Fruit fly (Drosophila melanogaster) Kc167 (cell line): ENCODE results near the gene CG42556.

ENCODE experiments used
- Myc ChIP-seq: fragments of >200 bp; optimal IDR thresholded peaks from 2 replicates; lab custom pipeline; 2017; ENCODE audit warnings: missing external identifiers
- Sin3A ChIP-seq: fragments of >200 bp; optimal IDR thresholded peaks from 2 replicates; lab custom pipeline; 2018; ENCODE audit warnings: missing external identifiers
- h ChIP-seq: fragments of >200 bp; optimal IDR thresholded peaks from 3 replicates; lab custom pipeline; 2018; ENCODE audit warnings: missing external identifiers
- insv ChIP-seq: fragments of >200 bp; optimal IDR thresholded peaks from 3 replicates; lab custom pipeline; 2018; ENCODE audit warnings: missing external identifiers
- psq ChIP-seq: fragments of >200 bp; optimal IDR thresholded peaks from 2 replicates; lab custom pipeline; 2017; ENCODE audit warnings: missing external identifiers
- ttk ChIP-seq: sonication (Bioruptor generic); optimal IDR thresholded peaks from 2 replicates; lab custom pipeline; 2017; ENCODE audit warnings: missing external identifiers

The CG42556 gene

DNA sequence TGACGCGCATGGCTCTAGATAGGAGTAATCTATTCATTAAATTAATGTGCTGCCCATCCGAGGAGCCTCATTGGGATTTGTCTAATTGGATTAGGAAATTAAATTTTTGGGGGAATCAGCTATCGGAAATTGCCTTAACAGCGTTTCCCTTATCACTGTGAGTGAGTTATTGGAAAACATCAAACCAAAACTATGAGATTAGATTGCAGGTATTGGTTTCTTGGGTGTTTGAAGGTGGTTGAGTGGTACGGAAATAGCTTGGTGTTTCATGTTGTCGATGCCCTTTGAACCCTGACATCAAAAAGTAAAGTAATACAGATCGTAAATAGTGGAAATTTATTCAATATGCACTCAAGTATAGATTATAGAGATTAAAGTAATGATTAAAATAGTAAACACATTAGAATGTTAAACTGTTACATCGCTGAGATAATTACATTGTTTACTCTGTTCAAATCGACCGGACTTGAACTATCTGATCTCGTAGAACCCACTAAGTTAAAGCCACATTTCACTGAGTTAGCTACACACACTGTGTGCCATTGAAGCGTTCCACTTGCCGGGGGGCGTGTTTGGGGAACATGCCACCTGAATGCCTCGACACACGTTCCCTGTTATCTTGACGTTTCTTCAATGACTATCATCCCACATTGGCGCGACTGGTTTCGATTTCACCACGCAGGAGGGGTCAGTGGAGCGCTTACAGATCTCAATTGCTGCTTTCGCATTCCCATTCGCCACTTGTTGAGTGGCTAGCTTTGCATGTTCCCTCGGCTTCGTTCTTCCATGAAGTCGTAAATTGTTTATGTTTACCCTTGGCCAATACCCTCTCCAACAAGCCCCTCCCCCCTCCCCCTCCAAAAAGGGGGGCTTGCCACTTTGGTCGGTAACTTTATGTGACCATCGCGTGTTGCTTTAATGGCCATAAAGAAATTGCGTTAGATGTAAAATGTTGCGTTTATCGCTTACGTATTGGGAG, 6.5 kb upstream of the CG42556 start:
- TF ChIP-seq ttk (lab: Kevin White, UChicago) (no peak), insv (no peak), h (lab: Kevin White, UChicago) (no peak), Myc (lab: Kevin White, UChicago) (no peak), Sin3A (no peak), psq (no peak)

DNA sequence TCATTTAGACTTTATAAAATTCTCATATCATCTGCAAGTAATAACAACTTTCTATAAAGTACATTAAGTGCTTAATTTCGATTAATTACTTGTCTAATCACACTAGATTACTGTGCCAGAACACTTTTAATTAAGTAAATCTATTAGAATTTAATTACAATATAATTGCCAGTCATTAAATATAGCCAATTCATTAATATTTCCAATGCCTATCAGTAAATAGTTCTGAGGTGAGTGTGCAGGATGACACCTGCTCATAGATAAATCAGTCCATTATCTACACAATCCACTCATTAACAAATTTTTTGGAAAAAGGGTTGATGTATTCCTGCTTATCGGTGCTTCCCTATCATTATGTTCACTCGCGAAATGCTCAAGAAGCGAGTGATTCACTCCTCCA, 5.0 kb upstream of the CG42556 start:
- TF ChIP-seq ttk (lab: Kevin White, UChicago): no peak
- TF ChIP-seq insv: no peak
- no peak for TF ChIP-seq Sin3A
- TF ChIP-seq psq: no peak
- no peak for TF ChIP-seq Myc (lab: Kevin White, UChicago)
- no peak for TF ChIP-seq h (lab: Kevin White, UChicago)

DNA sequence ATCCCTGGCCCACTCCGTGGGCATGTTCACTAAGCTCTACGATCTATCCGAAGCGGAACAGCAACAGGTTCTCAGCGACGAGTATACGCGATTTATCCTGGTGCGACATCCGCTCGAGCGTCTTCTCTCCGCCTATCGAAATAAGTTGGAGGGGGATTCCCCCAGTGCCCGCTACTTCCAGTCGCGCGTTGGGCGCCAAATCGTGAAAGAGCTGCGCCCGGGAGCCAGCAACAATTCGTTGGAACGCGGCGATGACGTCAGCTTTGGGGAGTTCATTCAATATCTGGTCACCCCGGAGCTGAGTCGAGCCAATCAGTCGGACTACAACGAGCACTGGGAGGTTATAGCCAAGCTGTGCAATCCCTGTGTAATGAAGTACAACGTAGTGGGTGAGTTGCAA, 4.4 kb upstream of the CG42556 start:
- TF ChIP-seq Sin3A: no peak

DNA sequence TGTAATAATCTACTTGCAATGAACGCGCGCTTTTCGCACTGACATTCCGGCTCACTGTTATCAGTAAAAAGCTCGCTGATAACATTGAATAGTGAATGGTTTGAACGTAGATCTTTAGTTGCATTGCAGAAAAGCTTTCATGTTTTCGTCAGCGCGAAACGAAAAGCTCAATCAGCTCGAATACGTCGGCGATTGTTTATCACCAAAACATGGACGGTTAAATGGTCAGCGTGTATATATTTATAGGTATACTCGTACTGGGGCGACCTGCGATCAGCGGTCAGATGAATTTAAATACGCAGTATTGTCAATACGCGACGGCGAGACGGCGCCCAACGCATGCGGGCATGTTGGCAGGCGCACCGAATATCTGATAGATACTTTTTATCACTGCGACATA, 3.2 kb upstream of the CG42556 start:
- TF ChIP-seq h (lab: Kevin White, UChicago) (no peak), Sin3A (no peak), ttk (lab: Kevin White, UChicago) (no peak), psq (no peak), Myc (lab: Kevin White, UChicago) (no peak), insv (no peak)

DNA sequence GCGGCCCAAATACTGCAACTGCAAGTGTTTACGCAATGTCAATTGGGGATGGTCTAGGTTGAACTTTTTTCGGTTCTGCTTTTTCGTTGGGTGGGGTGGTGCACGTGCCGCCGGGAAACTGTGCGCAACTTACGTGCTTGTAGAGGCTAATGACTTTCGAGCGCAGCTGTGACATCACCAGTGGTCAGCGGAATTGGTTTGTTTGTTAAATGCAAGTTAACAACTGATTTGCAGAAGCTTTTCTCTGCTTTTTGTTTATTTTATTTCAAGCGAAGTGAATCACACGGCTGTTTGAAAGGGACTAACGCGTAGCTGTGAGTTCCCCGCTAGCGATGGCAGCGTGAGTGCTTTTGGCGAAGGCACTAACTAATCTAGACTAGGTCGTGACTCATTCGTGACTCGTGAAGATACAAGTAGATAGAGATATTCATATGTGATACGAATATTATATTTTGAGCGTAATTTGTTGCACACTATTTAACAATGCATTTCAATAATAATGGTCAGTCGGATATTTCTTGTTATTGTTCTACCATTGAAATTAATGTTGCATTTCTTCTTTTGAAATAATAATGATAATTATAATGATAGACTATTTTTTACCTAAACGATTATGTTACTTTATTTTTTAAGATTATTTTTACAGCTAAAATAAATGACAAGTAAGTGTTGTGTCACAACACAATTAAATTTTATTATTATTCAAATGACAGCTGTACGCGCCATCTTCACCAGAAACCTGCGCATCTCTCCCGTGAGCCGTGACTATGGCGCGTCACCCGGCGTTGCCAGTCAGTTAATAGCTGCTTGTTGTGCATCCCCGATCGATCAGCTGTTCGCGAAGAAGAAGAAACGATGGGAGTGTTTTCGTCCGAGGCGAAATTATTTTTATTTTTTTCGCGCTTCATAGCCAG, 1.8 kb upstream of the CG42556 start, which contains the start of the genes osi and tweek:
TSS of gene osi (minus strand) at position 307 of the 914 bp plus-strand sequence.
TSS of gene tweek (plus strand) at position 831 of the 914 bp plus-strand sequence.
- TF ChIP-seq Myc (lab: Kevin White, UChicago): no peak
- TF ChIP-seq ttk (lab: Kevin White, UChicago): no peak
- no peak for TF ChIP-seq Sin3A
- no peak for TF ChIP-seq insv

DNA sequence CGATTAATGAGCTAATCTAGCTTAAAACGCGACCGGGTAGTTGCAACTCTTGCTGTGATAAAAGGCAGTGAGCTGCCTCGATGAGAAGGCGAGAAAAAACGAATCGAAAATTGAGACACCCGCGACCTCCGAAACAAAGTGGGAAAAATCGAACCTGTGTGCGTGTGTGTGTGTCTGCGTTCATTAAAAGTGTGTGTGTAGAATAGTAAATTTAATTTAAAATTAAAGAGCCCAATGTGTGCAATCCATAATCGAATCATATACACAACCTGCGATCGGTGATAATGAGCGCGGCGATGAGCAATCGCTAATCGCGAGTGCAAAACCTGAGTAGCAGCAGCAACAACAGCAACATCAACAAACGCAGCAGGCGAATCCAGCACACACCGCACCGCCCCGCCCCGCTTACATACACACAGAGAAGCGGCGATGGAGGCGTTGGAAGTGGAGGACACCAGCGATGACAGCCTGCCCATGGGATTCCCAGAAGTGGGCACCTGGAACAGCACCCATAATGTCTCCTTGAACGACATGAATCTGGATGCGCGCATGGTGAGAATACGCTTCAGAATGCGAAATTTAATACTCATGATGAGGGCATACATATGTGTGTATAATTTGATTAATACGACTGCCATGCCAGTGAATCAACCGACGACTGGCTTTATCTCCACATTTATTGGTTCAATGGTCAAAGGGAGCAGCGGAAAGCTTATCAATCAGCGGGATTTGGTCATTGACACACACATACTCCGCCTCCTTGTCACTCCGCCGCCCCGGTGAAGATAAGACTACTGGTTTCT, 933 bp upstream of the CG42556 start:
- TF ChIP-seq psq: no peak
- no peak for TF ChIP-seq ttk (lab: Kevin White, UChicago)
- no peak for TF ChIP-seq insv
- no peak for TF ChIP-seq Myc (lab: Kevin White, UChicago)
- no peak for TF ChIP-seq h (lab: Kevin White, UChicago)
- no peak for TF ChIP-seq Sin3A

DNA sequence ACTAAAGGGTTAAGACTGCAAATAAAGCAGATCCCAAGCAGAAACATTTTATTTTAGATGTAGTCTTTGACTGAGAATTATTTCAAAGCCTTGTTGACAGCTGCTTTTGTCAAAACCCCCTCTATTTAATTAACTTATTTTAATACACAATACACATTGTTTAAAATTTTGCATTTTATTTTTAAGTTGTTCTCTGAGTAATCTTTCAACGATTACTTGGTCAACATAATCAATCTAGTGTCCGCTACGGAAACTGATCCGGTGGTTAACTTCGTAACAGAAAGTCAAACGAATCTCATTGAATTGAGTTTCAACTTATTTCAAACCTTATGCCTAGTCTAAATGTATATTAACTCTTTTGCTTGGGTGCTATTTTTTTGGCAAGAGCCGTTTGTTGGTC, 10.7 kb downstream of the CG42556 start, which contains the start of gene CG31805:
TSS of gene CG31805 (minus strand) at position 101 of the 400 bp plus-strand sequence.
- TF ChIP-seq Myc (lab: Kevin White, UChicago) (no peak), ttk (lab: Kevin White, UChicago) (no peak), psq (no peak), Sin3A (no peak), insv (no peak), h (lab: Kevin White, UChicago) (no peak)

DNA sequence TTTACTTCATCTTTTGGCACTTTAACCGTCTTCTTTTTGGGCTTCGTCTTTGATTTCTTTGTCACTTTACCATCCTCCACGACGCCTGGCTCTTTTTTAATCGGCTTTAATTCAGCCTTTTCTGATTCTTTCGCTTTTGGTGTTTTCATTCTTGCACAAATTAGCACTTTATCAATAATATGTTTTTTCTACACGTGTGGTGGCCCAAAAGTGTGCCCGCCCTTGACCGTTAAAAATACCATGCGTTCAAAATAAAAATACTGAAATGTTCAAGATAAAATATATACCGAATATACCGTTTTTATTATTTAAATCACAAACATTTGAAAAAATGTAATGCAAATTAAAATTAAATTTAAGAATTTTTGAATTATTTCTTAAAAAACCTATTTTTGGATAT, 12.3 kb downstream of the CG42556 start, which contains the start of gene CG12288:
TSS of gene CG12288 (minus strand) at position 216 of the 400 bp plus-strand sequence.
- no peak for TF ChIP-seq ttk (lab: Kevin White, UChicago)
- no peak for TF ChIP-seq insv
- TF ChIP-seq Myc (lab: Kevin White, UChicago): no peak
- TF ChIP-seq Sin3A: no peak
- TF ChIP-seq h (lab: Kevin White, UChicago): no peak
- no peak for TF ChIP-seq psq

DNA sequence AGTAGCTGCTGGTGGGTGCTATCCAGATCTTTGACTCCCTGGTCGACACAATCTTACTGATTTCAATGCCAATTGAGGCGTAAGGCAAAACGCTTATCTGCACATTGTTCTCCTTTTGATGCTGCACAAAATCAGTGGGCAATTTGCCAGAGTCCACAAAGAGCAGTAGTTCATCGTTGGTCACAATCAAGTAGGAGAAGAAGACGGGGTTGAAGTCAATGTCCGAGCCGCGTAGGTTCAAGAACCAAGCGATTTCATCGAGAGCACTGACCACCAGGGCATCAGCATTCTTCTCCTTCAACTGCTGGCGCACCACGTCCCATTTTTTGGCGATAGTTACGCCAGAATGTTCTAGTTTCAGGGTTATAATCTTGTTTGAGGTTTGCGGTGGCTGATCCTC, 19.6 kb downstream of the CG42556 start:
- TF ChIP-seq h (lab: Kevin White, UChicago) (no peak), psq (no peak), ttk (lab: Kevin White, UChicago) (no peak), Myc (lab: Kevin White, UChicago) (no peak), insv (no peak), Sin3A (no peak)

DNA sequence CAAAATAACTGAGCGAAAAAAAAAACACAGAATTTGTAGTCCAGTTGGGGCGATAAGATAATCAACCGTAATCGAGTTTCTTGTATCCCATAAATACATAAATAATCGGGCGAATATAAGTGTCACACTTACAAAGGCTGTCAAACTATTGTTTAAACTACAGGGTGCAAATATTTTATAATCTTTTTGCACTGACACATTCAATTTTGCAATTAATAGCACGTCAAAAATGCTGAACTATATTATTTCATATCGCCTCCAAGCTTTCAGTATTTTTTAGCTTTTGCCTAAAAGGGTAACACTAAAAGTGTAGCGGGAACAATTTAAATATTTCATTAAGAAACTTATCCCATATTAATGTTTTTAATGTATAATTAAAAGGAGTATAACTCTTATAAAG, 20.5 kb downstream of the CG42556 start, which contains the start of gene ApepP:
TSS of gene ApepP (minus strand) at position 242 of the 400 bp plus-strand sequence.
- no peak for TF ChIP-seq h (lab: Kevin White, UChicago)
- no peak for TF ChIP-seq psq
- no peak for TF ChIP-seq Myc (lab: Kevin White, UChicago)
- TF ChIP-seq Sin3A: no peak
- no peak for TF ChIP-seq ttk (lab: Kevin White, UChicago)
- no peak for TF ChIP-seq insv

DNA sequence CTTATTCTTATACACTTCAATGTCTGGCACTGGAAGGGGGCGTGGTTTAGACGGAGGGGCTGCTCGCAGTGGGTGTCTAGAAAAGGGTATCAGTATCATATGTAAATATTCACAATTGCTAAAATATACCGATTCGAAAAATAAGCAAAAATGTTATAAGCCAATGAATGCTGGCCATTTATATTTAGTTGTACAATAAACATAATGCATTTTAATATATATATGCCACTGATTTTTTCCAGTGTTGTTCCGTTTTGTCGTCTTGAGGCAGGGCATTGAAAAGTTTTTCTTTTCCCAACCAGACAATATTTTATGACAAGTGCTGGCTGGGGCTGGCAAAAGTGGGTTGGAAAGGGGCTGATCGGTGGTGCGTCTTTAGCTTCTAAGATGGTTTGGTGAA, 32.1 kb downstream of the CG42556 start:
- TF ChIP-seq psq (no peak), ttk (lab: Kevin White, UChicago) (no peak), Myc (lab: Kevin White, UChicago) (no peak), Sin3A (no peak), h (lab: Kevin White, UChicago) (no peak), insv (no peak)
